Worm (Caenorhabditis elegans): Measurements from ENCODE around the gene VZK822L.2.
A peak's percentile ranks its signal among the peaks of the same experiment; 100 is the strongest.

DNA sequence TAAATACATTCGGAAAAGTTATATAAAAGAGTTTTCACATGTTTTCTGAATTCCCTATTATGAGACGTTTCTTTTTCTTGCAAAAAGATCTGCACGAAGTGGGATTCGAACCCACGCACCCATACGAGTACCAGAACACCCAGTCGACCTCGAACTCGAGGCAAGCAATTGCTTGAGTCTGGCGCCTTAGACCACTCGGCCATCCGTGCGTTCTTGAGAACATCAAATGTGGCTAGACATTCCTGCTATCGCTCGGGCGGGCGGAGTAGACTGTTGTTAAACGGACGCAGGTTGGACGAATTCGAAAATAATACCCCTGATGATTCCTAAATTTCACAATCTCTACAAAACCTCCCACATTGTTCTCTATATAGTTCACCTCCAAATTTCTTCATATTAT, 16.6 kb downstream of the VZK822L.2 start:
- TF ChIP-seq aly-2 (tag; optimal IDR thresholded peaks at IDR 0.05) (no peak), mml-1 (tag; optimal IDR thresholded peaks at IDR 0.05) (no peak), fos-1 (tag; optimal IDR thresholded peaks at IDR 0.05) (no peak), R02D3.7 (tag; optimal IDR thresholded peaks at IDR 0.05) (no peak), fkh-10 (GFP tag; optimal IDR thresholded peaks at IDR 0.05) (no peak), ceh-82 (tag; optimal IDR thresholded peaks at IDR 0.05) (no peak), unc-39 (tag; optimal IDR thresholded peaks at IDR 0.05) (no peak), nhr-43 (tag; optimal IDR thresholded peaks at IDR 0.05; ENCODE audit: poor library complexity, severe bottlenecking) (peak; percentile 60), nhr-28 (tag; optimal IDR thresholded peaks at IDR 0.05) (no peak), unc-62 (GFP tag; optimal IDR thresholded peaks at IDR 0.05) (no peak), ceh-9 (tag; optimal IDR thresholded peaks at IDR 0.05) (no peak), zag-1 (tag; optimal IDR thresholded peaks at IDR 0.05) (no peak), pha-4 (tag; optimal IDR thresholded peaks at IDR 0.05) (no peak), nhr-23 (tag; optimal IDR thresholded peaks at IDR 0.05) (peak; percentile 33)
